Fruit fly (Drosophila melanogaster) whole organism, adult: ENCODE measurements around the gene fliI.
A peak's percentile ranks its signal among the peaks of the same experiment; 100 is the strongest.

Source experiments
- CG5204 ChIP-seq: fragments of 200-800 bp; sonication (Bioruptor generic); optimal IDR thresholded peaks from 2 replicates; lab custom pipeline; 2016; ENCODE audit warnings: missing biosample characterization, missing genetic modification characterization
- CG7045 ChIP-seq: fragments of 200-800 bp; sonication (Bioruptor generic); optimal IDR thresholded peaks from 2 replicates; lab custom pipeline; 2017; ENCODE audit warnings: missing biosample characterization, mild to moderate bottlenecking, missing genetic modification characterization
- cic ChIP-seq: fragments of 200-800 bp; sonication (Bioruptor generic); optimal IDR thresholded peaks from 2 replicates; lab custom pipeline; 2017; ENCODE audit warnings: missing biosample characterization, mild to moderate bottlenecking, missing genetic modification characterization, moderate library complexity
- kay ChIP-seq: fragments of 200-800 bp; sonication (Bioruptor generic); peaks from one replicate; lab custom pipeline; 2016; ENCODE audit warnings: missing biosample characterization, missing genetic modification characterization, borderline replicate concordance
- pad ChIP-seq: fragments of 200-800 bp; sonication (Bioruptor generic); optimal IDR thresholded peaks from 3 replicates; lab custom pipeline; 2017; ENCODE audit warnings: missing biosample characterization, missing genetic modification characterization, mild to moderate bottlenecking, moderate library complexity, missing genetic modification reagents
- tj ChIP-seq: fragments of 200-800 bp; sonication (Bioruptor generic); optimal IDR thresholded peaks from 3 replicates; lab custom pipeline; 2017; ENCODE audit warnings: missing biosample characterization, mild to moderate bottlenecking, missing genetic modification characterization, moderate library complexity

DNA sequence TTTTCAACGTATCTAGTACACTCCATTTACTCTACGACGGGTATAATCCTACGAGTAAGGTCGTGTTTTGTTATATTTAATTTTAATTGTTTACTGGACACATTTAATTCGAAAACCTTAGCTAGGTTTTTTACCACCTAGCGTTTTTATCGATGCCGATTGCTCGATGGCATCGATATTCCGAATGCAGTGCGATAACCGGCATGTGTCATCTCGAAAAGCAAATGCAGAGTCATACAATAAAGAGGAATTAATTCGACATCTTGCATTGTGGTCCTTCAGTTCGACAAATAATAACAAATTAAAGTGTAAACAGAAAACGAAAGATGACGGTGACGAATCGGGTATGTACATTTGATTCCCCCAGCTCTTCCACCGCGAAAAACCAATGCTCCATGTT, 23.7 kb upstream of the fliI start, which contains the start of gene Rpt6:
- peak; percentile 53 for TF ChIP-seq tj (GFP tag; lab: Kevin White, UChicago)
- no peak for TF ChIP-seq cic (GFP tag; lab: Kevin White, UChicago)
- TF ChIP-seq kay (GFP tag; lab: Kevin White, UChicago): no peak
- TF ChIP-seq CG5204 (GFP tag; lab: Kevin White, UChicago): no peak
- no peak for TF ChIP-seq pad (GFP tag; lab: Kevin White, UChicago)
- no peak for TF ChIP-seq CG7045 (GFP tag; lab: Kevin White, UChicago)
